Worm (Caenorhabditis elegans) whole organism, L1 larva: ENCODE results near the gene cpt-5.

Experiments
- C04F5.9 ChIP-seq: sonication (generic microtip); optimal IDR thresholded peaks from 2 replicates; lab custom pipeline; 2016; ENCODE audit warnings: missing genetic modification characterization, missing compliant biosample characterization
- C16A3.4 ChIP-seq: fragments of 150-350 bp; optimal IDR thresholded peaks from 2 replicates; lab custom pipeline; 2014; ENCODE audit warnings: missing biosample characterization, missing genetic modification characterization
- F16B12.6 ChIP-seq: fragments of 150-350 bp; optimal IDR thresholded peaks from 2 replicates; lab custom pipeline; 2014; ENCODE audit warnings: missing biosample characterization, missing genetic modification characterization
- aha-1 ChIP-seq: fragments of 150-350 bp; optimal IDR thresholded peaks from 2 replicates; lab custom pipeline; 2014; ENCODE audit warnings: missing biosample characterization, missing genetic modification characterization
- alr-1 ChIP-seq: fragments of 200-800 bp; sonication (Bioruptor generic); optimal IDR thresholded peaks from 2 replicates; lab custom pipeline; 2018; ENCODE audit warnings: borderline replicate concordance, mild to moderate bottlenecking, missing genetic modification characterization, missing compliant biosample characterization
- aly-2 ChIP-seq: fragments of 150-350 bp; optimal IDR thresholded peaks from 2 replicates; lab custom pipeline; 2014; ENCODE audit warnings: missing biosample characterization, missing genetic modification characterization
- ama-1 ChIP-seq: fragments of 150-350 bp; optimal IDR thresholded peaks from 2 replicates; lab custom pipeline; 2014
- blmp-1 ChIP-seq: fragments of 150-350 bp; optimal IDR thresholded peaks from 2 replicates; lab custom pipeline; 2014; ENCODE audit warnings: missing biosample characterization, missing genetic modification characterization
- ceh-63 ChIP-seq: fragments of 200-800 bp; sonication (Bioruptor generic); optimal IDR thresholded peaks from 2 replicates; lab custom pipeline; 2018; ENCODE audit warnings: mild to moderate bottlenecking, missing genetic modification characterization, missing compliant biosample characterization
- ceh-82 ChIP-seq, 3 experiments: fragments of 150-350 bp in 1 of 3; sonication (generic microtip) in 2 of 3; optimal IDR thresholded peaks; 2 replicates each; lab custom pipeline; 2014 to 2017; ENCODE audit warnings: missing biosample characterization in 3 of 3, missing genetic modification characterization in 3 of 3
- ceh-90 ChIP-seq: sonication (generic microtip); optimal IDR thresholded peaks from 2 replicates; lab custom pipeline; 2016; ENCODE audit warnings: missing genetic modification characterization, missing compliant biosample characterization
- dpl-1 ChIP-seq, 3 experiments: fragments of 150-350 bp in 2 of 3; sonication (generic microtip) in 1 of 3; optimal IDR thresholded peaks; 2 replicates each; lab custom pipeline; 2014 to 2017; ENCODE audit warnings: missing biosample characterization in 3 of 3, missing genetic modification characterization in 3 of 3, missing genetic modification reagents in 3 of 3
- dsc-1 ChIP-seq: sonication (generic microtip); optimal IDR thresholded peaks from 2 replicates; lab custom pipeline; 2016; ENCODE audit warnings: mild to moderate bottlenecking, missing genetic modification characterization, missing compliant biosample characterization
- efl-1 ChIP-seq, 4 experiments: fragments of 150-350 bp; optimal IDR thresholded peaks in 3 of 4; peaks in 1 of 4; 1 replicate in 1 of 4; 2 replicates in 3 of 4; lab custom pipeline; 2014; ENCODE audit warnings: missing biosample characterization in 2 of 4, missing genetic modification characterization in 2 of 4, missing genetic modification reagents in 2 of 4
- efl-3 ChIP-seq: fragments of 200-800 bp; sonication (Bioruptor generic); optimal IDR thresholded peaks from 2 replicates; lab custom pipeline; 2018; ENCODE audit warnings: mild to moderate bottlenecking, missing genetic modification characterization, missing compliant biosample characterization
- egl-27 ChIP-seq, 2 experiments: fragments of 150-350 bp in 1 of 2; sonication (generic microtip); optimal IDR thresholded peaks; 3 replicates each; lab custom pipeline; 2017 to 2018; ENCODE audit warnings: missing biosample characterization in 2 of 2, missing genetic modification characterization in 2 of 2, missing genetic modification reagents in 2 of 2
- elt-2 ChIP-seq: sonication (generic microtip); optimal IDR thresholded peaks from 2 replicates; lab custom pipeline; 2016; ENCODE audit warnings: missing genetic modification characterization, mild to moderate bottlenecking, inconsistent platforms, missing compliant biosample characterization, missing genetic modification reagents
- elt-3 ChIP-seq, 6 experiments: fragments of 150-350 bp in 1 of 6; sonication (generic microtip); optimal IDR thresholded peaks; 2 replicates each; lab custom pipeline; 2017 to 2018; ENCODE audit warnings: missing biosample characterization in 6 of 6, missing genetic modification characterization in 6 of 6, inconsistent platforms in 1 of 6
- ets-5 ChIP-seq: fragments of 200-800 bp; sonication (Bioruptor generic); IDR thresholded peaks from 2 replicates; pipeline ENCODE4 v1.3.6; 2022; ENCODE audit warnings: missing genetic modification characterization, missing compliant biosample characterization
- fkh-4 ChIP-seq: sonication (generic microtip); optimal IDR thresholded peaks from 2 replicates; lab custom pipeline; 2016; ENCODE audit warnings: missing compliant biosample characterization, missing genetic modification characterization, borderline replicate concordance
- fkh-8 ChIP-seq: sonication (generic microtip); optimal IDR thresholded peaks from 2 replicates; lab custom pipeline; 2016; ENCODE audit warnings: mild to moderate bottlenecking, missing genetic modification characterization, missing compliant biosample characterization
- grh-1 ChIP-seq: fragments of 200-800 bp; sonication (Bioruptor generic); IDR thresholded peaks from 2 replicates; pipeline ENCODE4 v1.3.6; 2022; ENCODE audit warnings: missing genetic modification reagents, missing genetic modification characterization, missing compliant biosample characterization
- jun-1 ChIP-seq: fragments of 150-350 bp; optimal IDR thresholded peaks from 2 replicates; lab custom pipeline; 2014; ENCODE audit warnings: missing biosample characterization, missing genetic modification reagents, missing genetic modification characterization
- lin-13 ChIP-seq: fragments of 150-350 bp; optimal IDR thresholded peaks from 2 replicates; lab custom pipeline; 2014; ENCODE audit warnings: missing biosample characterization, missing genetic modification reagents, missing genetic modification characterization
- lin-14 ChIP-seq: fragments of 200-800 bp; sonication (Bioruptor generic); optimal IDR thresholded peaks from 2 replicates; lab custom pipeline; 2018; ENCODE audit warnings: mild to moderate bottlenecking, missing genetic modification characterization, moderate library complexity, missing compliant biosample characterization
- lin-15B ChIP-seq: fragments of 150-350 bp; sonication (generic microtip); optimal IDR thresholded peaks from 3 replicates; lab custom pipeline; 2014; ENCODE audit warnings: missing biosample characterization, missing genetic modification characterization
- lin-35 ChIP-seq, 2 experiments: fragments of 150-350 bp; optimal IDR thresholded peaks; 2 replicates each; lab custom pipeline; 2014; ENCODE audit warnings: missing biosample characterization in 2 of 2, missing genetic modification characterization in 2 of 2, missing genetic modification reagents in 2 of 2
- mef-2 ChIP-seq: fragments of 150-350 bp; optimal IDR thresholded peaks from 2 replicates; lab custom pipeline; 2014; ENCODE audit warnings: missing biosample characterization, missing genetic modification characterization
- mep-1 ChIP-seq: fragments of 150-350 bp; optimal IDR thresholded peaks from 2 replicates; lab custom pipeline; 2014; ENCODE audit warnings: missing biosample characterization, missing genetic modification characterization
- nhr-20 ChIP-seq: sonication (generic microtip); optimal IDR thresholded peaks from 2 replicates; lab custom pipeline; 2016; ENCODE audit warnings: mild to moderate bottlenecking, missing genetic modification characterization, missing compliant biosample characterization
- nhr-237 ChIP-seq: fragments of 150-350 bp; optimal IDR thresholded peaks from 2 replicates; lab custom pipeline; 2014; ENCODE audit warnings: missing biosample characterization, missing genetic modification characterization
- nhr-84 ChIP-seq: sonication (generic microtip); optimal IDR thresholded peaks from 2 replicates; lab custom pipeline; 2017; ENCODE audit warnings: missing biosample characterization, missing genetic modification characterization
- nhr-90 ChIP-seq: sonication (generic microtip); optimal IDR thresholded peaks from 2 replicates; lab custom pipeline; 2016; ENCODE audit warnings: mild to moderate bottlenecking, missing genetic modification characterization, missing compliant biosample characterization; ENCODE audit not compliant: poor library complexity
- pqm-1 ChIP-seq: sonication (generic microtip); optimal IDR thresholded peaks from 3 replicates; lab custom pipeline; 2017; ENCODE audit warnings: missing biosample characterization, missing genetic modification characterization
- skn-1 ChIP-seq: fragments of 150-350 bp; optimal IDR thresholded peaks from 2 replicates; lab custom pipeline; 2014; ENCODE audit warnings: missing biosample characterization, missing genetic modification characterization
- sptf-1 ChIP-seq: fragments of 150-350 bp; optimal IDR thresholded peaks from 2 replicates; lab custom pipeline; 2014; ENCODE audit warnings: missing biosample characterization, missing genetic modification characterization
- sup-37 ChIP-seq: fragments of 200-800 bp; sonication (Bioruptor generic); optimal IDR thresholded peaks from 2 replicates; lab custom pipeline; 2018; ENCODE audit warnings: mild to moderate bottlenecking, missing genetic modification characterization, missing compliant biosample characterization
- swsn-7 ChIP-seq: sonication (generic microtip); optimal IDR thresholded peaks from 2 replicates; lab custom pipeline; 2016; ENCODE audit warnings: missing genetic modification characterization, missing compliant biosample characterization
- unc-30 ChIP-seq: sonication (generic microtip); optimal IDR thresholded peaks from 2 replicates; lab custom pipeline; 2017; ENCODE audit warnings: missing biosample characterization, missing genetic modification characterization
- unc-62 ChIP-seq: fragments of 150-350 bp; optimal IDR thresholded peaks from 2 replicates; lab custom pipeline; 2014; ENCODE audit warnings: missing biosample characterization, missing genetic modification reagents, missing genetic modification characterization
- unc-98 ChIP-seq: fragments of 200-800 bp; sonication (Bioruptor generic); IDR thresholded peaks from 2 replicates; pipeline ENCODE4 v1.3.6; 2022; ENCODE audit warnings: missing genetic modification characterization, missing compliant biosample characterization
- vab-15 ChIP-seq: sonication (generic microtip); optimal IDR thresholded peaks from 2 replicates; lab custom pipeline; 2017; ENCODE audit warnings: missing genotype, mild to moderate bottlenecking, missing genetic modification characterization, missing compliant biosample characterization
- xbp-1 ChIP-seq: sonication (generic microtip); optimal IDR thresholded peaks from 2 replicates; lab custom pipeline; 2016; ENCODE audit warnings: missing genetic modification characterization, missing compliant biosample characterization
- zag-1 ChIP-seq: fragments of 150-350 bp; optimal IDR thresholded peaks from 2 replicates; lab custom pipeline; 2014; ENCODE audit warnings: missing biosample characterization, missing genetic modification characterization
- zip-4 ChIP-seq: fragments of 200-800 bp; sonication (Bioruptor generic); optimal IDR thresholded peaks from 2 replicates; lab custom pipeline; 2018; ENCODE audit warnings: mild to moderate bottlenecking, missing genetic modification characterization, moderate library complexity, missing compliant biosample characterization
- ztf-4 ChIP-seq: fragments of 150-350 bp; optimal IDR thresholded peaks from 2 replicates; lab custom pipeline; 2014; ENCODE audit warnings: missing biosample characterization, missing genetic modification characterization

The cpt-5 gene

DNA sequence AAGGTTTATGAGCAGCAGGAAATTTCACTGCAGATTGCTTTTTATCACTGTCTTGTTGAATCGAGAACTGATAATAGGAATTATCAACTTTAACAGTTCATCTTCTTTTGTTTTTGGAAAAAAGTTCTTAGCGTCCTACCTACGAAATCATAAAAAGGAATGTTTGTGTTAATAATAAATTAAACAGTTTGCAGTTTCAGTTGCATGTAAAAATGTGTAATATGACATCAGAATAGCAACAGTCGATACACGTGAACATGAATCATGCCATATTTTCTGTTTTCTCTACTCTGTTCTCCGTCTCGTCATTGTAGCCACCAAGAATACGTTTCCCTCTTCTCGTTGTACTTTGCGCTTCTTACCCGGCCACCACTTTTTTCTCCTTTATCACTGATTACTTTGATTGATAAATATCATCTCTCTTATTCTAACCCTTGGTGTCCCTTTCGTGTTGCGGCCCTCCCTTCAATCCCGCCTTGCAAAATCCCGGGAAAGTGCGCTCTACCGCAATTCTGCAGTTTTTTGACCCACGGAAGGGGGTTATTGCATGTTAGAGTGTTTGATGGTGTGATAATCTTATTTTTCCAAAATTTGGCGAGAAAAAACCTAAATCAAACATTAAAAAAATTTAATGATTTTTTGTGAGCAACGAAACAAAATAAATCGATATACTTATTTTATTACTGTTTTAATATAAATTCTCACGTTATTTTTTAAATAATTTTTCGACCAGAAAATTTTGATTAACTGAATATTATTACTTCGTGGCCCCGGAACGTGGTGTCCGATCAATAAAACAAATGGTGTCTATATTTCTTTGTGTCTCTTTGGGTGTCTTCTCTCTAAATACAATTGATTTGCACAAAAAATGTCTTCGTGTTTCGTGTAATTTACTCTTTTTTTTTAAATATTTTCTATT lies 19.7 kb downstream of the cpt-5 start, which contains the start of gene sptl-3 (continued):
- TF ChIP-seq lin-14 (GFP tag; lab: Kevin White, UChicago): peak; percentile 69
- TF ChIP-seq sup-37 (GFP tag; lab: Kevin White, UChicago): no peak
- TF ChIP-seq unc-30 (tag; lab: Kevin White, UChicago): no peak
- no peak for TF ChIP-seq F16B12.6 (tag; lab: Kevin White, UChicago)
- no peak for TF ChIP-seq unc-62 (GFP tag; lab: Kevin White, UChicago)
- peak; percentile 83 for TF ChIP-seq blmp-1 (tag; lab: Kevin White, UChicago)
- TF ChIP-seq mep-1: peak; percentile 46
- no peak for TF ChIP-seq ztf-4 (tag; lab: Kevin White, UChicago)
- no peak for TF ChIP-seq fkh-4 (tag; lab: Kevin White, UChicago)
- no peak for TF ChIP-seq vab-15 (tag; lab: Kevin White, UChicago)
- peak; percentile 14 for TF ChIP-seq nhr-90 (tag; lab: Kevin White, UChicago)
- no peak for TF ChIP-seq ceh-90 (tag; lab: Kevin White, UChicago)
- TF ChIP-seq swsn-7: no peak
- TF ChIP-seq ama-1 (lab: Kevin White, UChicago): no peak
- TF ChIP-seq C04F5.9 (tag; lab: Kevin White, UChicago): no peak
- TF ChIP-seq pqm-1: no peak
- no peak for TF ChIP-seq ceh-82 (tag; optimal IDR thresholded peaks at IDR 0.05; lab: Kevin White, UChicago)
- no peak for TF ChIP-seq xbp-1 (tag; lab: Kevin White, UChicago)
- TF ChIP-seq aha-1 (tag; lab: Kevin White, UChicago): no peak
- TF ChIP-seq dpl-1 (GFP tag; optimal IDR thresholded peaks at IDR 0.05; lab: Kevin White, UChicago): peak in 2 of 3 experiments; percentile 22 to 55
- TF ChIP-seq elt-2 (tag; lab: Kevin White, UChicago): peak; percentile 77
- TF ChIP-seq alr-1: no peak
- no peak for TF ChIP-seq nhr-84 (tag; lab: Kevin White, UChicago)
- no peak for TF ChIP-seq sptf-1 (tag; lab: Kevin White, UChicago)
- TF ChIP-seq nhr-20: peak; percentile 68
- no peak for TF ChIP-seq fkh-8 (tag; lab: Kevin White, UChicago)
- TF ChIP-seq grh-1 (GFP tag; lab: Robert Waterston, UW): no peak
- TF ChIP-seq skn-1 (tag; lab: Kevin White, UChicago): peak; percentile 48
- TF ChIP-seq aly-2: no peak
- no peak for TF ChIP-seq lin-13 (GFP tag; lab: Kevin White, UChicago)
- TF ChIP-seq ets-5 (GFP tag; lab: Robert Waterston, UW): no peak
- no peak for TF ChIP-seq unc-98 (GFP tag; lab: Robert Waterston, UW)
- peak in 2 of 6 experiments; percentile 49 to 81 for TF ChIP-seq elt-3 (tag; optimal IDR thresholded peaks at IDR 0.05; lab: Kevin White, UChicago)
- TF ChIP-seq zip-4 (GFP tag; lab: Kevin White, UChicago): no peak

DNA sequence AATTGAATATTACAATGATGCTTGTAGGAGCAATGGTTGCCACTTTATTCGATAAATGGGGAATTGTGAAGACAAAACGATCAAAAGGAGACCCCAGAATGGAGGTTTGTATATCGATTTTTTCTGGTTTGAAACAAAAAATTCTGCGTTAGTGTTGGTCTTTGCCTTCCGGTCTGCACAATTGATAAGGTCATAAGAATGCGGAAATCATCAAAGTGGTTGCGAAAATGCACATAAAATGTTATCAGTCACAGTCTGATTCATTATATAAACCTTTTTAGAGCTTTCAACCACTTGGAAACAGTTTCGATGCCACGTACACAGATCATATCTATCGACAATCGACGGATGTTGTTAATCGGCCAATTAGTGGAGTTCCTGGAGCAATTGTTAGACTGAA lies 20.6 kb downstream of the cpt-5 start:
- TF ChIP-seq efl-1 (optimal IDR thresholded peaks at IDR 0.05; lab: Kevin White, UChicago) (no peak), efl-1 (GFP tag; optimal IDR thresholded peaks at IDR 0.05 in 1 of 2; lab: Kevin White, UChicago) (no peak), egl-27 (tag; optimal IDR thresholded peaks at IDR 0.05; lab: Kevin White, UChicago) (no peak), elt-2 (tag; lab: Kevin White, UChicago) (peak; percentile 85), pqm-1 (peak; percentile 93), lin-15B (tag; lab: Kevin White, UChicago) (no peak), nhr-237 (no peak), mef-2 (tag; lab: Kevin White, UChicago) (no peak), jun-1 (peak; percentile 9), efl-3 (GFP tag; lab: Kevin White, UChicago) (no peak), swsn-7 (no peak), C16A3.4 (tag; lab: Kevin White, UChicago) (no peak), lin-13 (GFP tag; lab: Kevin White, UChicago) (no peak), ets-5 (GFP tag; lab: Robert Waterston, UW) (no peak), fkh-4 (tag; lab: Kevin White, UChicago) (no peak), zag-1 (tag; lab: Kevin White, UChicago) (no peak), unc-98 (GFP tag; lab: Robert Waterston, UW) (no peak), dsc-1 (tag; lab: Kevin White, UChicago) (no peak), nhr-84 (tag; lab: Kevin White, UChicago) (no peak), ceh-63 (GFP tag; lab: Kevin White, UChicago) (no peak), lin-35 (GFP tag; optimal IDR thresholded peaks at IDR 0.05; lab: Kevin White, UChicago) (peak in 1 of 2 experiments; percentile 48), sptf-1 (tag; lab: Kevin White, UChicago) (no peak)
